Fruit fly (Drosophila melanogaster) whole organism, embryonic: ENCODE data around the gene CG6724.

ENCODE experiments used
- Aef1 ChIP-seq: fragments of 200-800 bp; sonication (Bioruptor generic); IDR thresholded peaks from 3 replicates; pipeline ENCODE4 v1.3.6; 2022; ENCODE audit warnings: missing biosample characterization, missing genetic modification characterization
- Bdp1 ChIP-seq: fragments of 200-800 bp; sonication (Bioruptor generic); optimal IDR thresholded peaks from 3 replicates; lab custom pipeline; 2016; ENCODE audit warnings: missing biosample characterization, missing genetic modification characterization
- Bteb2 ChIP-seq: fragments of 200-800 bp; sonication (Bioruptor generic); optimal IDR thresholded peaks from 2 replicates; lab custom pipeline; 2016; ENCODE audit warnings: missing biosample characterization, missing genetic modification characterization
- CG10147 ChIP-seq: fragments of 200-800 bp; sonication (Bioruptor generic); optimal IDR thresholded peaks from 2 replicates; lab custom pipeline; 2019; ENCODE audit warnings: missing biosample characterization, mild to moderate bottlenecking, missing genetic modification characterization, moderate library complexity
- CG10366 ChIP-seq: fragments of 200-800 bp; sonication (Bioruptor generic); IDR thresholded peaks from 2 replicates; pipeline ENCODE4 v1.3.6; 2022; ENCODE audit warnings: missing biosample characterization, missing genetic modification characterization
- CG11398 ChIP-seq: fragments of 200-800 bp; sonication (Bioruptor generic); optimal IDR thresholded peaks from 2 replicates; lab custom pipeline; 2016; ENCODE audit warnings: missing biosample characterization, missing genetic modification characterization
- CG11696 ChIP-seq: fragments of 200-800 bp; sonication (Bioruptor generic); IDR thresholded peaks from 2 replicates; pipeline ENCODE4 v1.3.6; 2022; ENCODE audit warnings: missing biosample characterization, missing genetic modification characterization
- CG12155 ChIP-seq: fragments of 200-800 bp; sonication (Bioruptor generic); optimal IDR thresholded peaks from 3 replicates; lab custom pipeline; 2016; ENCODE audit warnings: missing biosample characterization, missing genetic modification characterization
- CG12219 ChIP-seq: fragments of 200-800 bp; sonication (Bioruptor generic); optimal IDR thresholded peaks from 3 replicates; lab custom pipeline; 2018; ENCODE audit warnings: missing biosample characterization, mild to moderate bottlenecking, missing genetic modification characterization
- CG12236 ChIP-seq: fragments of 200-800 bp; sonication (Bioruptor generic); optimal IDR thresholded peaks from 2 replicates; lab custom pipeline; 2016; ENCODE audit warnings: missing biosample characterization, missing genetic modification characterization
- CG13123 ChIP-seq: fragments of 200-800 bp; sonication (Bioruptor generic); optimal IDR thresholded peaks from 2 replicates; lab custom pipeline; 2016; ENCODE audit warnings: missing biosample characterization, missing genetic modification characterization
- CG13424 ChIP-seq: fragments of 200-800 bp; sonication (Bioruptor generic); optimal IDR thresholded peaks from 2 replicates; lab custom pipeline; 2019; ENCODE audit warnings: missing biosample characterization, mild to moderate bottlenecking, missing genetic modification characterization, moderate library complexity
- CG14860 ChIP-seq: fragments of 200-800 bp; sonication (Bioruptor generic); IDR thresholded peaks from 3 replicates; pipeline ENCODE4 v1.3.6; 2022; ENCODE audit warnings: missing biosample characterization, missing genetic modification characterization; ENCODE audit not compliant: partially characterized antibody
- CG15011 ChIP-seq: fragments of 200-800 bp; sonication (Bioruptor generic); optimal IDR thresholded peaks from 3 replicates; lab custom pipeline; 2018; ENCODE audit warnings: missing biosample characterization, mild to moderate bottlenecking, missing genetic modification characterization
- CG31365 ChIP-seq: fragments of 200-800 bp; sonication (Bioruptor generic); optimal IDR thresholded peaks from 2 replicates; lab custom pipeline; 2018; ENCODE audit warnings: missing biosample characterization, mild to moderate bottlenecking, missing genetic modification characterization
- CG3726 ChIP-seq: fragments of 200-800 bp; sonication (Bioruptor generic); IDR thresholded peaks from 3 replicates; pipeline ENCODE4, ENCODE4 v1.3.6; 2022; ENCODE audit warnings: missing biosample characterization, missing genetic modification characterization
- CG3995 ChIP-seq: fragments of 200-800 bp; sonication (Bioruptor generic); optimal IDR thresholded peaks from 3 replicates; lab custom pipeline; 2016; ENCODE audit warnings: missing biosample characterization, missing genetic modification characterization
- CG4404 ChIP-seq: fragments of 200-800 bp; sonication (Bioruptor generic); IDR thresholded peaks from 2 replicates; pipeline ENCODE4 v1.3.6; 2022; ENCODE audit warnings: missing biosample characterization, missing genetic modification characterization
- CG5180 ChIP-seq: fragments of 200-800 bp; sonication (Bioruptor generic); optimal IDR thresholded peaks from 3 replicates; lab custom pipeline; 2017; ENCODE audit warnings: missing biosample characterization, missing genetic modification characterization, mild to moderate bottlenecking, moderate library complexity, missing genetic modification reagents
- CG6254 ChIP-seq: fragments of 200-800 bp; sonication (Bioruptor generic); optimal IDR thresholded peaks from 3 replicates; lab custom pipeline; 2017; ENCODE audit warnings: mild to moderate bottlenecking, missing biosample characterization, missing genetic modification reagents, missing genetic modification characterization
- CG7357 ChIP-seq: fragments of 200-800 bp; sonication (Bioruptor generic); IDR thresholded peaks from 3 replicates; pipeline ENCODE4 v1.3.6; 2022; ENCODE audit warnings: missing biosample characterization, missing genetic modification characterization
- CG9215 ChIP-seq: fragments of 200-800 bp; sonication (Bioruptor generic); IDR thresholded peaks from 2 replicates; pipeline ENCODE4 v1.3.6; 2022; ENCODE audit warnings: missing biosample characterization, missing genetic modification characterization
- Dp ChIP-seq: fragments of 200-800 bp; sonication (Bioruptor generic); optimal IDR thresholded peaks from 2 replicates; lab custom pipeline; 2018; ENCODE audit warnings: missing biosample characterization, mild to moderate bottlenecking, missing genetic modification characterization, moderate library complexity
- HLH3B ChIP-seq: fragments of 200-800 bp; sonication (Bioruptor generic); IDR thresholded peaks from 2 replicates; pipeline ENCODE4 v1.3.6; 2022; ENCODE audit warnings: missing biosample characterization, missing genetic modification characterization
- HLH54F ChIP-seq: fragments of 200-800 bp; sonication (Bioruptor generic); optimal IDR thresholded peaks from 3 replicates; lab custom pipeline; 2016; ENCODE audit warnings: missing biosample characterization, missing genetic modification characterization
- Myb ChIP-seq: fragments of 200-800 bp; sonication (Bioruptor generic); optimal IDR thresholded peaks from 2 replicates; lab custom pipeline; 2016; ENCODE audit warnings: missing biosample characterization, missing genetic modification characterization
- Tbp ChIP-seq: fragments of >200 bp; optimal IDR thresholded peaks from 2 replicates; lab custom pipeline; 2018; ENCODE audit warnings: missing biosample characterization, missing genetic modification characterization
- Xrp1 ChIP-seq: fragments of 200-800 bp; sonication (Bioruptor generic); IDR thresholded peaks from 2 replicates; pipeline ENCODE4 v1.3.6; 2022; ENCODE audit warnings: missing biosample characterization, missing genetic modification characterization
- ac ChIP-seq: fragments of 200-800 bp; sonication (Bioruptor generic); optimal IDR thresholded peaks from 3 replicates; lab custom pipeline; 2017; ENCODE audit warnings: missing biosample characterization, mild to moderate bottlenecking, missing genetic modification characterization
- ara ChIP-seq: fragments of 200-800 bp; sonication (Bioruptor generic); IDR thresholded peaks from 2 replicates; pipeline ENCODE4 v1.3.6; 2022; ENCODE audit warnings: missing biosample characterization, missing genetic modification characterization
- ase ChIP-seq: fragments of 200-800 bp; sonication (Bioruptor generic); IDR thresholded peaks from 3 replicates; pipeline ENCODE4 v1.3.6; 2022; ENCODE audit warnings: missing biosample characterization, missing genetic modification characterization
- bbx ChIP-seq: fragments of 200-800 bp; sonication (Bioruptor generic); IDR thresholded peaks from 2 replicates; pipeline ENCODE4 v1.3.6; 2022; ENCODE audit warnings: missing biosample characterization, missing genetic modification characterization; ENCODE audit not compliant: partially characterized antibody
- bowl ChIP-seq: fragments of 200-800 bp; sonication (Bioruptor generic); IDR thresholded peaks from 2 replicates; pipeline ENCODE4 v1.3.6; 2022; ENCODE audit warnings: missing biosample characterization, missing genetic modification characterization
- cad ChIP-seq: fragments of >200 bp; optimal IDR thresholded peaks from 2 replicates; lab custom pipeline; 2017; ENCODE audit warnings: missing biosample characterization, missing genetic modification characterization
- chinmo ChIP-seq: fragments of 200-800 bp; sonication (Bioruptor generic); IDR thresholded peaks from 4 replicates; pipeline ENCODE4 v1.3.6; 2022; ENCODE audit warnings: missing biosample characterization, missing genetic modification characterization; ENCODE audit not compliant: partially characterized antibody
- dimm ChIP-seq: fragments of 200-800 bp; sonication (Bioruptor generic); IDR thresholded peaks from 2 replicates; pipeline ENCODE4 v1.3.6; 2022; ENCODE audit warnings: missing biosample characterization, missing genetic modification characterization
- ewg ChIP-seq: fragments of 200-800 bp; sonication (Bioruptor generic); optimal IDR thresholded peaks from 3 replicates; lab custom pipeline; 2017; ENCODE audit warnings: mild to moderate bottlenecking, missing biosample characterization, missing genetic modification reagents, missing genetic modification characterization
- gcm2 ChIP-seq: fragments of 200-800 bp; sonication (Bioruptor generic); optimal IDR thresholded peaks from 2 replicates; lab custom pipeline; 2016; ENCODE audit warnings: missing biosample characterization, missing genetic modification characterization
- grau ChIP-seq: fragments of 200-800 bp; optimal IDR thresholded peaks from 3 replicates; lab custom pipeline; 2019; ENCODE audit warnings: missing biosample characterization, mild to moderate bottlenecking, missing genetic modification characterization, moderate library complexity
- ken ChIP-seq: fragments of 200-800 bp; sonication (Bioruptor generic); IDR thresholded peaks from 3 replicates; pipeline ENCODE4 v1.3.6; 2022; ENCODE audit warnings: missing biosample characterization, missing genetic modification characterization
- luna ChIP-seq: fragments of 200-800 bp; sonication (Bioruptor generic); optimal IDR thresholded peaks from 2 replicates; lab custom pipeline; 2016; ENCODE audit warnings: missing biosample characterization, missing genetic modification characterization
- mld ChIP-seq: fragments of 200-800 bp; sonication (Bioruptor generic); IDR thresholded peaks from 3 replicates; pipeline ENCODE4 v1.3.6; 2022; ENCODE audit warnings: missing biosample characterization, missing genetic modification characterization; ENCODE audit not compliant: partially characterized antibody
- nerfin-2 ChIP-seq: fragments of 200-800 bp; sonication (Bioruptor generic); IDR thresholded peaks from 2 replicates; pipeline ENCODE4 v1.3.6; 2022; ENCODE audit warnings: missing biosample characterization, missing genetic modification characterization; ENCODE audit not compliant: partially characterized antibody
- oc ChIP-seq: fragments of 200-800 bp; sonication (Bioruptor generic); optimal IDR thresholded peaks from 2 replicates; lab custom pipeline; 2018; ENCODE audit warnings: missing biosample characterization, mild to moderate bottlenecking, missing genetic modification characterization, moderate library complexity
- phol ChIP-seq: fragments of 200-800 bp; sonication (Bioruptor generic); optimal IDR thresholded peaks from 3 replicates; lab custom pipeline; 2018; ENCODE audit warnings: missing biosample characterization, mild to moderate bottlenecking, missing genetic modification characterization, moderate library complexity
- sima ChIP-seq: fragments of 200-800 bp; sonication (Bioruptor generic); optimal IDR thresholded peaks from 2 replicates; lab custom pipeline; 2016; ENCODE audit warnings: missing biosample characterization, missing genetic modification characterization
- slbo ChIP-seq: fragments of 200-800 bp; sonication (Bioruptor generic); IDR thresholded peaks from 2 replicates; pipeline ENCODE4 v1.3.6; 2022; ENCODE audit warnings: missing biosample characterization, missing genetic modification characterization
- sqz ChIP-seq: fragments of 200-800 bp; sonication (Bioruptor generic); optimal IDR thresholded peaks from 3 replicates; lab custom pipeline; 2018; ENCODE audit warnings: missing biosample characterization, mild to moderate bottlenecking, missing genetic modification characterization
- tap ChIP-seq: fragments of 200-800 bp; optimal IDR thresholded peaks from 3 replicates; lab custom pipeline; 2019; ENCODE audit warnings: missing biosample characterization, mild to moderate bottlenecking, missing genetic modification characterization, moderate library complexity
- trem ChIP-seq: fragments of 200-800 bp; optimal IDR thresholded peaks from 3 replicates; lab custom pipeline; 2019; ENCODE audit warnings: missing biosample characterization, mild to moderate bottlenecking, missing genetic modification characterization, moderate library complexity
- vvl ChIP-seq: fragments of 200-800 bp; sonication (Bioruptor generic); IDR thresholded peaks from 2 replicates; pipeline ENCODE4 v1.3.6; 2022; ENCODE audit warnings: missing biosample characterization, missing genetic modification characterization
- yki ChIP-seq: fragments of >200 bp; optimal IDR thresholded peaks from 3 replicates; lab custom pipeline; 2018

CG6724 gene

dm6 chr2L:10756049-10756448, 13.7 kb downstream of the CG6724 start, which contains the start of gene CG17124 (continued):
- TF ChIP-seq slbo (GFP tag; lab: Robert Waterston, UW): peak; percentile 23; the same call in 1 of the 2 replicates
- no peak for TF ChIP-seq Bteb2 (GFP tag; lab: Kevin White, UChicago)
- peak; percentile 71; the same call in 1 of the 2 replicates for TF ChIP-seq vvl (GFP tag; lab: Robert Waterston, UW)
- no peak; the same call in 1 of the 2 replicates for TF ChIP-seq HLH3B (GFP tag; lab: Robert Waterston, UW)
- TF ChIP-seq HLH54F (GFP tag; lab: Kevin White, UChicago): no peak
- TF ChIP-seq CG11696 (GFP tag; lab: Robert Waterston, UW): no peak
- TF ChIP-seq CG13123 (GFP tag; lab: Kevin White, UChicago): no peak
- TF ChIP-seq CG3995 (GFP tag; lab: Kevin White, UChicago): no peak
- no peak for TF ChIP-seq Aef1 (GFP tag; lab: Robert Waterston, UW)
- no peak for TF ChIP-seq CG7357 (GFP tag; lab: Robert Waterston, UW)
- TF ChIP-seq CG3726 (GFP tag; lab: Robert Waterston, UW): no peak
- TF ChIP-seq CG13424: no peak
- no peak for TF ChIP-seq cad (GFP tag; lab: Kevin White, UChicago)
- 0 out of 3 replicates have a peak, but pooled peaks have one; percentile 10 for TF ChIP-seq mld (GFP tag; lab: Robert Waterston, UW)
- TF ChIP-seq CG15011 (GFP tag; lab: Kevin White, UChicago): no peak
- TF ChIP-seq tap: peak; percentile 28
- TF ChIP-seq sqz (GFP tag; lab: Kevin White, UChicago): no peak
- peak; percentile 23 for TF ChIP-seq CG12219 (GFP tag; lab: Kevin White, UChicago)
- TF ChIP-seq Tbp (GFP tag; lab: Kevin White, UChicago): no peak
- no peak for TF ChIP-seq bowl (GFP tag; lab: Robert Waterston, UW)
- no peak for TF ChIP-seq Myb
- TF ChIP-seq sima: no peak
- TF ChIP-seq CG12236 (GFP tag; lab: Kevin White, UChicago): no peak
- peak; percentile 9 for TF ChIP-seq CG11398 (GFP tag; lab: Kevin White, UChicago)
- TF ChIP-seq yki (lab: Kevin White, UChicago): no peak
- TF ChIP-seq luna (GFP tag; lab: Kevin White, UChicago): no peak
- peak; percentile 34 for TF ChIP-seq CG10147
- TF ChIP-seq CG6254 (GFP tag; lab: Kevin White, UChicago): no peak
- TF ChIP-seq CG5180: peak; percentile 72
- no peak for TF ChIP-seq nerfin-2 (GFP tag; lab: Robert Waterston, UW)
- TF ChIP-seq Xrp1 (GFP tag; lab: Robert Waterston, UW): 0 out of 2 replicates have a peak, but pooled peaks have one; percentile 13
- TF ChIP-seq ara (GFP tag; lab: Robert Waterston, UW): peak; percentile 45; the same call in 1 of the 2 replicates
- no peak for TF ChIP-seq phol (tag; lab: Kevin White, UChicago)
- TF ChIP-seq ken (GFP tag; lab: Robert Waterston, UW): no peak
- TF ChIP-seq oc (tag; lab: Kevin White, UChicago): peak; percentile 44
- TF ChIP-seq ac (GFP tag; lab: Kevin White, UChicago): no peak
- TF ChIP-seq CG12155 (GFP tag; lab: Kevin White, UChicago): no peak
- no peak for TF ChIP-seq ewg (GFP tag; lab: Kevin White, UChicago)
- no peak for TF ChIP-seq trem (tag; lab: Kevin White, UChicago)
- TF ChIP-seq chinmo (GFP tag; lab: Robert Waterston, UW): peak; percentile 84; the same call in 3 of the 4 replicates
- no peak for TF ChIP-seq CG9215 (GFP tag; lab: Robert Waterston, UW)
- no peak for TF ChIP-seq CG14860 (GFP tag; lab: Robert Waterston, UW)
- TF ChIP-seq Dp (GFP tag; lab: Kevin White, UChicago): no peak
- TF ChIP-seq Bdp1 (GFP tag; lab: Kevin White, UChicago): no peak
- TF ChIP-seq CG31365 (tag; lab: Kevin White, UChicago): no peak
- peak; percentile 23 for TF ChIP-seq grau (tag; lab: Kevin White, UChicago)
- TF ChIP-seq CG10366: no peak
- TF ChIP-seq gcm2: no peak
- no peak for TF ChIP-seq ase (GFP tag; lab: Robert Waterston, UW)
- peak; percentile 55; the same call in 1 of the 2 replicates for TF ChIP-seq bbx (GFP tag; lab: Robert Waterston, UW)
- no peak for TF ChIP-seq dimm (GFP tag; lab: Robert Waterston, UW)
- no peak for TF ChIP-seq CG4404 (GFP tag; lab: Robert Waterston, UW)
